Fruit fly (Drosophila melanogaster): ENCODE results near the gene bab2.

- TF ChIP-seq CG11617 (GFP tag; optimal IDR thresholded peaks at IDR 0.05) (no peak), Hr96 (GFP tag; optimal IDR thresholded peaks at IDR 0.05) (no peak), CG12768 (GFP tag; optimal IDR thresholded peaks at IDR 0.05) (no peak), Mnt (GFP tag; optimal IDR thresholded peaks at IDR 0.05) (no peak), Crg-1 (GFP tag; optimal IDR thresholded peaks at IDR 0.05) (no peak), bab1 (GFP tag; optimal IDR thresholded peaks at IDR 0.05) (no peak), cic (GFP tag; optimal IDR thresholded peaks at IDR 0.05) (no peak), pad (GFP tag; optimal IDR thresholded peaks at IDR 0.05) (no peak)
Measured at dm6 chr3L:1149230-1149629, 27.8 kb downstream of the bab2 start.
